Fruit fly (Drosophila melanogaster) whole organism: ENCODE data around the gene CG18262.

Source experiments
- CG8478 ChIP-seq: fragments of >200 bp; optimal IDR thresholded peaks from 2 replicates; lab custom pipeline; 2018; ENCODE audit warnings: inconsistent platforms
- Dll ChIP-seq: fragments of >200 bp; optimal IDR thresholded peaks from 2 replicates; lab custom pipeline; 2017
- EcR ChIP-seq, 2 experiments: fragments of >200 bp; optimal IDR thresholded peaks; 2 replicates each; lab custom pipeline; 2017; ENCODE audit warnings: missing biosample characterization in 2 of 2, missing genetic modification characterization in 2 of 2, missing genetic modification reagents in 2 of 2
- pan ChIP-seq: fragments of >200 bp; optimal IDR thresholded peaks from 2 replicates; lab custom pipeline; 2017
- psq ChIP-seq: fragments of >200 bp; optimal IDR thresholded peaks from 2 replicates; lab custom pipeline; 2017
- usp ChIP-seq: fragments of >200 bp; optimal IDR thresholded peaks from 2 replicates; lab custom pipeline; 2017; ENCODE audit warnings: missing biosample characterization, missing genetic modification characterization, mixed read lengths

The CG18262 gene

dm6 chrX:8176291-8177029 is 23.7 kb downstream of the CG18262 start:
- TF ChIP-seq psq (no peak), pan (lab: Kevin White, UChicago) (no peak), CG8478 (no peak), Dll (lab: Kevin White, UChicago) (no peak), EcR (GFP tag; optimal IDR thresholded peaks at IDR 0.05; lab: Kevin White, UChicago) (no peak), usp (no peak)

dm6 chrX:8177030-8177349 is 24.2 kb downstream of the CG18262 start, which contains the start of gene slpr:
Gene slpr, minus strand, starts transcription at chrX:8177185.
- TF ChIP-seq Dll (lab: Kevin White, UChicago): no peak
- no peak for TF ChIP-seq pan (lab: Kevin White, UChicago)
- TF ChIP-seq psq: no peak
- no peak for TF ChIP-seq CG8478
- TF ChIP-seq usp: no peak
- no peak for TF ChIP-seq EcR (GFP tag; optimal IDR thresholded peaks at IDR 0.05; lab: Kevin White, UChicago)

dm6 chrX:8177742-8178141 is 25.0 kb downstream of the CG18262 start:
- TF ChIP-seq psq (no peak), usp (no peak), Dll (lab: Kevin White, UChicago) (no peak), pan (lab: Kevin White, UChicago) (no peak), CG8478 (no peak), EcR (GFP tag; optimal IDR thresholded peaks at IDR 0.05; lab: Kevin White, UChicago) (no peak)

- no peak for TF ChIP-seq psq
- TF ChIP-seq EcR (GFP tag; optimal IDR thresholded peaks at IDR 0.05; lab: Kevin White, UChicago): no peak
- no peak for TF ChIP-seq pan (lab: Kevin White, UChicago)
- no peak for TF ChIP-seq Dll (lab: Kevin White, UChicago)
- no peak for TF ChIP-seq CG8478
- no peak for TF ChIP-seq usp
Measured at dm6 chrX:8178165-8178955, 25.6 kb downstream of the CG18262 start, which contains the start of gene sdt. Gene sdt, plus strand, starts transcription at chrX:8178549.

- TF ChIP-seq EcR (GFP tag; optimal IDR thresholded peaks at IDR 0.05; lab: Kevin White, UChicago) (no peak), psq (no peak), Dll (lab: Kevin White, UChicago) (no peak), pan (lab: Kevin White, UChicago) (no peak), CG8478 (no peak), usp (no peak)
Measured at dm6 chrX:8178989-8179388, 26.2 kb downstream of the CG18262 start.

- TF ChIP-seq psq (no peak), EcR (GFP tag; optimal IDR thresholded peaks at IDR 0.05; lab: Kevin White, UChicago) (no peak), usp (no peak), CG8478 (no peak)
Measured at dm6 chrX:8179858-8180257, 27.1 kb downstream of the CG18262 start.

dm6 chrX:8192191-8192590 is 39.4 kb downstream of the CG18262 start:
- TF ChIP-seq CG8478 (no peak), usp (no peak), psq (no peak), EcR (GFP tag; optimal IDR thresholded peaks at IDR 0.05; lab: Kevin White, UChicago) (no peak)

dm6 chrX:8193017-8193556 is 40.3 kb downstream of the CG18262 start:
- TF ChIP-seq EcR (GFP tag; optimal IDR thresholded peaks at IDR 0.05; lab: Kevin White, UChicago): no peak

dm6 chrX:8194559-8194958 is 41.8 kb downstream of the CG18262 start:
- TF ChIP-seq Dll (lab: Kevin White, UChicago) (no peak), usp (no peak), EcR (GFP tag; optimal IDR thresholded peaks at IDR 0.05; lab: Kevin White, UChicago) (no peak), psq (no peak), pan (lab: Kevin White, UChicago) (no peak), CG8478 (no peak)

- TF ChIP-seq pan (lab: Kevin White, UChicago): no peak
- TF ChIP-seq CG8478: no peak
Measured at dm6 chrX:8195449-8196156, 42.9 kb downstream of the CG18262 start.

dm6 chrX:8196157-8196526 is 43.4 kb downstream of the CG18262 start:
- TF ChIP-seq Dll (lab: Kevin White, UChicago): no peak
- no peak for TF ChIP-seq usp
- TF ChIP-seq psq: no peak
- no peak for TF ChIP-seq pan (lab: Kevin White, UChicago)
- TF ChIP-seq EcR (GFP tag; optimal IDR thresholded peaks at IDR 0.05; lab: Kevin White, UChicago): no peak
- no peak for TF ChIP-seq CG8478

dm6 chrX:8196598-8197228 is 44.0 kb downstream of the CG18262 start:
- TF ChIP-seq psq (no peak), EcR (GFP tag; optimal IDR thresholded peaks at IDR 0.05; lab: Kevin White, UChicago) (peak in 1 of 2 experiments; percentile 55), Dll (lab: Kevin White, UChicago) (no peak), pan (lab: Kevin White, UChicago) (no peak), CG8478 (no peak)
